Fruit fly (Drosophila melanogaster): ENCODE results near the gene Phlpp.
A peak's percentile ranks its signal among the peaks of the same experiment; 100 is the strongest.

Gene Phlpp

dm6 chr2L:19014032-19014880, 44.7 kb upstream of the Phlpp start (continued):
- TF ChIP-seq CG12155 (GFP tag; optimal IDR thresholded peaks at IDR 0.05) = peak; percentile 18
- peak; percentile 75 for TF ChIP-seq CG12391 (tag; optimal IDR thresholded peaks at IDR 0.05)
- TF ChIP-seq h (optimal IDR thresholded peaks at IDR 0.05) = no peak
- TF ChIP-seq Scr (GFP tag; IDR thresholded peaks at IDR 0.05; ENCODE audit: partially characterized antibody) = no peak
- peak; percentile 59 for TF ChIP-seq CG9437 (GFP tag; optimal IDR thresholded peaks at IDR 0.05)
- TF ChIP-seq Ptx1 (GFP tag; IDR thresholded peaks at IDR 0.05) = peak; percentile 73
- TF ChIP-seq NfI (GFP tag; optimal IDR thresholded peaks at IDR 0.05) = peak; percentile 84
- 0 out of 2 replicates have a peak, but pooled peaks have one; percentile 24 for TF ChIP-seq ap (GFP tag; IDR thresholded peaks at IDR 0.05)
- TF ChIP-seq Tbp (GFP tag; optimal IDR thresholded peaks at IDR 0.05) = no peak
- no peak for TF ChIP-seq usp (GFP tag; optimal IDR thresholded peaks at IDR 0.05)
- peak; percentile 9 for TF ChIP-seq CG1603 (tag; optimal IDR thresholded peaks at IDR 0.05)
- no peak for TF ChIP-seq sr (GFP tag; IDR thresholded peaks at IDR 0.05)
- TF ChIP-seq pan (optimal IDR thresholded peaks at IDR 0.05) = no peak
- TF ChIP-seq pan (GFP tag; optimal IDR thresholded peaks at IDR 0.05 in 1 of 2, IDR thresholded peaks at IDR 0.05 in 1 of 2) = peak in 1 of 2 experiments; percentile 67
- peak; percentile 73 for TF ChIP-seq Xrp1 (GFP tag; IDR thresholded peaks at IDR 0.05)
- 0 out of 4 replicates have a peak, but pooled peaks have one; percentile 58 for TF ChIP-seq chinmo (GFP tag; IDR thresholded peaks at IDR 0.05; ENCODE audit: partially characterized antibody)
- no peak for TF ChIP-seq CG4707 (GFP tag; optimal IDR thresholded peaks at IDR 0.05)
- TF ChIP-seq CG11398 (GFP tag; optimal IDR thresholded peaks at IDR 0.05) = no peak
- peak; percentile 62 for TF ChIP-seq CG5180 (GFP tag; optimal IDR thresholded peaks at IDR 0.05)
- peak; percentile 62 for TF ChIP-seq CG11723 (GFP tag; optimal IDR thresholded peaks at IDR 0.05)
- peak; percentile 91 for TF ChIP-seq Fer1 (GFP tag; optimal IDR thresholded peaks at IDR 0.05)
- TF ChIP-seq Ssrp (tag; optimal IDR thresholded peaks at IDR 0.05) = peak; percentile 57
- peak; percentile 51; the same call in 1 of the 2 replicates for TF ChIP-seq CG31224 (GFP tag; IDR thresholded peaks at IDR 0.05)
- TF ChIP-seq Atf6 (GFP tag; IDR thresholded peaks at IDR 0.05) = peak; percentile 63
- TF ChIP-seq dmrt99B (tag; optimal IDR thresholded peaks at IDR 0.05) = peak; percentile 88
- no peak for TF ChIP-seq Sry-δ (GFP tag; optimal IDR thresholded peaks at IDR 0.05)
- TF ChIP-seq CG13624 (GFP tag; optimal IDR thresholded peaks at IDR 0.05) = no peak
- TF ChIP-seq tgo (GFP tag; IDR thresholded peaks at IDR 0.05) = peak; percentile 48; the same call in 1 of the 3 replicates
- no peak for TF ChIP-seq Trl (optimal IDR thresholded peaks at IDR 0.05)
- no peak for TF ChIP-seq Trl (GFP tag; optimal IDR thresholded peaks at IDR 0.05)
- TF ChIP-seq Nf-YB (GFP tag; optimal IDR thresholded peaks at IDR 0.05) = peak; percentile 55
- TF ChIP-seq fru (optimal IDR thresholded peaks at IDR 0.05) = no peak
- 0 out of 3 replicates have a peak, but pooled peaks have one; percentile 16 for TF ChIP-seq H15 (GFP tag; IDR thresholded peaks at IDR 0.05)
- no peak for TF ChIP-seq CG5953 (GFP tag; IDR thresholded peaks at IDR 0.05)
- peak; percentile 46 for TF ChIP-seq HmgZ (tag; optimal IDR thresholded peaks at IDR 0.05)
- no peak for TF ChIP-seq fd102C (GFP tag; optimal IDR thresholded peaks at IDR 0.05)
- peak; percentile 21 for TF ChIP-seq Usf (GFP tag; optimal IDR thresholded peaks at IDR 0.05)
- TF ChIP-seq tll (GFP tag; optimal IDR thresholded peaks at IDR 0.05) = no peak
- TF ChIP-seq CG13894 (tag; optimal IDR thresholded peaks at IDR 0.05) = peak; percentile 54
- TF ChIP-seq fu2 (GFP tag; optimal IDR thresholded peaks at IDR 0.05) = no peak
- peak; percentile 24 for TF ChIP-seq CG18764 (GFP tag; optimal IDR thresholded peaks at IDR 0.05)
- no peak for TF ChIP-seq Hmx (GFP tag; optimal IDR thresholded peaks at IDR 0.05)
- no peak for TF ChIP-seq slp2 (GFP tag; optimal IDR thresholded peaks at IDR 0.05)
- TF ChIP-seq Antp (GFP tag; optimal IDR thresholded peaks at IDR 0.05) = no peak
- TF ChIP-seq CG17328 (GFP tag; IDR thresholded peaks at IDR 0.05) = no peak
- peak; percentile 43 for TF ChIP-seq pho (GFP tag; optimal IDR thresholded peaks at IDR 0.05)
- no peak for TF ChIP-seq CG2889 (GFP tag; IDR thresholded peaks at IDR 0.05)
- TF ChIP-seq gro (GFP tag; optimal IDR thresholded peaks at IDR 0.05) = no peak
- TF ChIP-seq TFAM (GFP tag; optimal IDR thresholded peaks at IDR 0.05) = no peak
- peak; percentile 57 for TF ChIP-seq Rfx (GFP tag; IDR thresholded peaks at IDR 0.05)
- peak; percentile 49 for TF ChIP-seq CG12104 (GFP tag; optimal IDR thresholded peaks at IDR 0.05)

Data from whole organism, embryonic.